Fruit fly (Drosophila melanogaster) whole organism, adult: ENCODE data around the gene CG3397.

Experiments used
- CG11617 ChIP-seq: fragments of 200-800 bp; sonication (Bioruptor generic); optimal IDR thresholded peaks from 2 replicates; lab custom pipeline; 2017; ENCODE audit warnings: mild to moderate bottlenecking, missing biosample characterization, missing genetic modification reagents, missing genetic modification characterization
- CG12768 ChIP-seq: fragments of 200-800 bp; sonication (Bioruptor generic); optimal IDR thresholded peaks from 2 replicates; lab custom pipeline; 2017; ENCODE audit warnings: missing biosample characterization, missing genetic modification characterization, mild to moderate bottlenecking, moderate library complexity, missing genetic modification reagents
- CG33017 ChIP-seq: fragments of 200-800 bp; sonication (Bioruptor generic); optimal IDR thresholded peaks from 2 replicates; lab custom pipeline; 2018; ENCODE audit warnings: missing biosample characterization, mild to moderate bottlenecking, missing genetic modification characterization, moderate library complexity
- CG7101 ChIP-seq: fragments of 200-800 bp; sonication (Bioruptor generic); optimal IDR thresholded peaks from 2 replicates; lab custom pipeline; 2018; ENCODE audit warnings: missing biosample characterization, mild to moderate bottlenecking, missing genetic modification characterization, moderate library complexity
- Clk ChIP-seq: fragments of 200-800 bp; sonication (Bioruptor generic); optimal IDR thresholded peaks from 2 replicates; lab custom pipeline; 2017; ENCODE audit warnings: missing biosample characterization, missing genetic modification characterization
- kay ChIP-seq: fragments of 200-800 bp; sonication (Bioruptor generic); peaks from one replicate; lab custom pipeline; 2016; ENCODE audit warnings: missing biosample characterization, missing genetic modification characterization, borderline replicate concordance
- toe ChIP-seq: fragments of 200-800 bp; sonication (Bioruptor generic); optimal IDR thresholded peaks from 2 replicates; lab custom pipeline; 2016; ENCODE audit warnings: missing biosample characterization, missing genetic modification characterization

DNA sequence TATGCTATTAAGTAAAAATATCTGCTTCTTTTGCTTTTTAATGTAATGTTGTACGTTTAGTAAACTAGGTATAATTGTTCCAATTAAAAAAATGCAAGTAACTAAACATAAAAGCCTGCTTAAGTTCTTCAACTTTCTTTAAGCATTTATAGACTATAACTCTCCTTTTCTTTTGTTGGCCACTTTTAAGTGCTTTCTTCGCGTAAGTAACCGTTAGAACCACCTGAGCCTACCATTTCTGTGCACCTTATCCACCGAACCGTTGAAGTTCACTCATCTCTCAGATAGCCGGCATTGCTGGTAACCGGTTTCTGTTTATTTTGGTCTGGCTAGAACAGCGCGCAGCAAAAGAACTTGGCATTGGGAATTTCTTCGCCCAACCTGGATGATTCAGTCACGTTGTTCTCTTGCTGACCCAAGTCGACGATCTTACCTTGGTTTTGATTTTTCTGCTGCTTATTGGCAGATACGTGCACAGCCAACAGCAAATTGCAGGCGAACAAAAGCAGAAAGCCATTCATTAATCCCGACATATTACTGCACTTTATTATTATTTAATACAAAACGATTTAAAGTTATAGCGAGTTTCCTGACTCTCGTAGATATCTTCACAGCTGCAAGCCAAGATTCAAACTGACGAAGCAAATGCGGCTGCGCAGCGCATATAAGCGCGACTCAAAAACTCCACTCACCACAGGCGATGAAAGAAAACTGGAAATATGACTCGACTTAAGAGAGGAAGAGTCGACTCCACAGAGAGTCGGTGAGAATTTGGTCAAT, 7.6 kb downstream of the CG3397 start, which contains the start of gene CG10005:
- TF ChIP-seq CG11617 (GFP tag; lab: Kevin White, UChicago), result no peak
- no peak for TF ChIP-seq kay (GFP tag; lab: Kevin White, UChicago)
- TF ChIP-seq CG33017 (tag; lab: Kevin White, UChicago), result no peak
- TF ChIP-seq toe (GFP tag; lab: Kevin White, UChicago), result no peak
- TF ChIP-seq CG7101 (tag; lab: Kevin White, UChicago), result no peak
- TF ChIP-seq Clk, result no peak
- no peak for TF ChIP-seq CG12768 (GFP tag; lab: Kevin White, UChicago)
